Worm (Caenorhabditis elegans) whole organism, late embryonic: ENCODE measurements around the gene Y40H7A.11.

ENCODE experiments used
- C38D4.7 ChIP-seq: fragments of 200-800 bp; sonication (Bioruptor generic); optimal IDR thresholded peaks from 2 replicates; lab custom pipeline; 2018; ENCODE audit warnings: mild to moderate bottlenecking, missing genetic modification characterization, moderate library complexity, missing compliant biosample characterization
- K02D7.2 ChIP-seq: sonication (generic microtip); optimal IDR thresholded peaks from 2 replicates; lab custom pipeline; 2017; ENCODE audit warnings: mild to moderate bottlenecking, missing genetic modification characterization, missing compliant biosample characterization
- ceh-6 ChIP-seq: fragments of 200-800 bp; sonication (Bioruptor generic); optimal IDR thresholded peaks from 2 replicates; lab custom pipeline; 2018; ENCODE audit warnings: mild to moderate bottlenecking, missing genetic modification characterization, missing compliant biosample characterization
- ets-4 ChIP-seq: sonication (generic microtip); optimal IDR thresholded peaks from 2 replicates; lab custom pipeline; 2016; ENCODE audit warnings: missing genetic modification characterization, missing compliant biosample characterization
- fkh-10 ChIP-seq: fragments of 150-350 bp; optimal IDR thresholded peaks from 2 replicates; lab custom pipeline; 2014; ENCODE audit warnings: missing biosample characterization, missing genetic modification reagents, missing genetic modification characterization
- fkh-6 ChIP-seq: sonication (generic microtip); optimal IDR thresholded peaks from 2 replicates; lab custom pipeline; 2016; ENCODE audit warnings: missing genetic modification characterization, missing compliant biosample characterization
- gmeb-2 ChIP-seq: sonication (generic microtip); optimal IDR thresholded peaks from 2 replicates; lab custom pipeline; 2016; ENCODE audit warnings: missing genetic modification characterization, inconsistent platforms, missing compliant biosample characterization
- hlh-13 ChIP-seq: fragments of 200-800 bp; sonication (Bioruptor generic); optimal IDR thresholded peaks from 2 replicates; lab custom pipeline; 2018; ENCODE audit warnings: mild to moderate bottlenecking, missing genetic modification characterization, missing compliant biosample characterization
- hlh-30 ChIP-seq: sonication (generic microtip); optimal IDR thresholded peaks from 2 replicates; lab custom pipeline; 2017; ENCODE audit warnings: antibody characterized with exemption, missing genetic modification characterization, missing compliant biosample characterization; ENCODE audit not compliant: insufficient read depth
- hlh-8 ChIP-seq: sonication (generic microtip); optimal IDR thresholded peaks from 2 replicates; lab custom pipeline; 2016; ENCODE audit warnings: missing genotype, missing genetic modification characterization, missing compliant biosample characterization
- mec-3 ChIP-seq: sonication (generic microtip); optimal IDR thresholded peaks from 2 replicates; lab custom pipeline; 2016; ENCODE audit warnings: borderline replicate concordance, missing genetic modification characterization, missing compliant biosample characterization
- nfya-1 ChIP-seq: sonication (generic microtip); optimal IDR thresholded peaks from 2 replicates; lab custom pipeline; 2017; ENCODE audit warnings: missing genetic modification characterization, mild to moderate bottlenecking, missing compliant biosample characterization, antibody characterized with exemption, moderate library complexity
- npax-4 ChIP-seq: sonication (generic microtip); optimal IDR thresholded peaks from 2 replicates; lab custom pipeline; 2016; ENCODE audit warnings: missing genetic modification characterization, missing compliant biosample characterization
- pag-3 ChIP-seq: sonication (generic microtip); optimal IDR thresholded peaks from 2 replicates; lab custom pipeline; 2016; ENCODE audit warnings: missing compliant biosample characterization, missing genetic modification characterization, borderline replicate concordance
- rnt-1 ChIP-seq: sonication (generic microtip); optimal IDR thresholded peaks from 2 replicates; lab custom pipeline; 2016; ENCODE audit warnings: missing genetic modification characterization, missing compliant biosample characterization
- sdc-2 ChIP-seq: sonication (generic microtip); optimal IDR thresholded peaks from 2 replicates; lab custom pipeline; 2016; ENCODE audit warnings: missing genotype, missing genetic modification characterization, missing compliant biosample characterization
- ttx-3 ChIP-seq: sonication (generic microtip); optimal IDR thresholded peaks from 2 replicates; lab custom pipeline; 2016; ENCODE audit warnings: missing genetic modification reagents, missing genetic modification characterization, missing compliant biosample characterization
- unc-55 ChIP-seq: sonication (generic microtip); optimal IDR thresholded peaks from 2 replicates; lab custom pipeline; 2017; ENCODE audit warnings: missing biosample characterization, missing genetic modification reagents, missing genetic modification characterization
- zip-5 ChIP-seq: sonication (generic microtip); optimal IDR thresholded peaks from 2 replicates; lab custom pipeline; 2016; ENCODE audit warnings: missing genetic modification characterization, missing compliant biosample characterization
- ztf-16 ChIP-seq: sonication (generic microtip); optimal IDR thresholded peaks from 2 replicates; lab custom pipeline; 2017; ENCODE audit warnings: missing genetic modification characterization, missing compliant biosample characterization

Gene Y40H7A.11

ce11 chrIV:15179615-15180014 is 40.5 kb downstream of the Y40H7A.11 start, which contains the start of gene srd-23:
srd-23 (plus strand) TSS chrIV:15179915.
- TF ChIP-seq ets-4 (tag; lab: Kevin White, UChicago) (no peak), gmeb-2 (tag; lab: Kevin White, UChicago) (no peak), npax-4 (no peak), mec-3 (tag; lab: Kevin White, UChicago) (no peak)

- TF ChIP-seq mec-3 (tag; lab: Kevin White, UChicago) (no peak), K02D7.2 (tag; lab: Kevin White, UChicago) (no peak), ztf-16 (no peak), hlh-8 (no peak), fkh-6 (tag; lab: Kevin White, UChicago) (no peak), ttx-3 (tag; lab: Kevin White, UChicago) (no peak), unc-55 (no peak), rnt-1 (tag; lab: Kevin White, UChicago) (no peak), sdc-2 (tag; lab: Kevin White, UChicago) (no peak), fkh-10 (GFP tag; lab: Kevin White, UChicago) (no peak), nfya-1 (tag; lab: Kevin White, UChicago) (no peak), ceh-6 (no peak), hlh-30 (tag; lab: Kevin White, UChicago) (no peak), pag-3 (no peak), hlh-13 (GFP tag; lab: Kevin White, UChicago) (no peak), C38D4.7 (no peak), zip-5 (tag; lab: Kevin White, UChicago) (no peak)
- TF ChIP-seq, all 69 proteins: peak for 0
Observed at ce11 chrIV:15175487-15176128, 44.5 kb downstream of the Y40H7A.11 start, which contains the start of gene Y40H7A.4. Y40H7A.4 (minus strand) TSS chrIV:15175537.
